Fruit fly (Drosophila melanogaster) whole organism, embryonic: ENCODE measurements around the gene Rbf.

ENCODE experiments used
- ATbp ChIP-seq: fragments of 200-800 bp; sonication (Bioruptor generic); optimal IDR thresholded peaks from 2 replicates; lab custom pipeline; 2017; ENCODE audit warnings: missing biosample characterization, mild to moderate bottlenecking, missing genetic modification characterization, missing genetic modification reagents
- Adf1 ChIP-seq: fragments of 200-800 bp; sonication (Bioruptor generic); IDR thresholded peaks from 2 replicates; pipeline ENCODE4 v1.3.6; 2022; ENCODE audit warnings: missing biosample characterization, missing genetic modification characterization
- Atf3 ChIP-seq: fragments of 200-800 bp; sonication (Bioruptor generic); optimal IDR thresholded peaks from 3 replicates; lab custom pipeline; 2016; ENCODE audit warnings: missing biosample characterization, missing genetic modification characterization
- Awh ChIP-seq: fragments of 200-800 bp; sonication (Bioruptor generic); IDR thresholded peaks from 2 replicates; pipeline ENCODE4, ENCODE4 v1.3.6; 2022; ENCODE audit warnings: missing biosample characterization, missing genetic modification characterization
- CG11247 ChIP-seq: fragments of 200-800 bp; sonication (Bioruptor generic); IDR thresholded peaks from 2 replicates; pipeline ENCODE4 v1.3.6; 2022; ENCODE audit warnings: missing biosample characterization, missing genetic modification characterization
- CG11398 ChIP-seq: fragments of 200-800 bp; sonication (Bioruptor generic); optimal IDR thresholded peaks from 2 replicates; lab custom pipeline; 2016; ENCODE audit warnings: missing biosample characterization, missing genetic modification characterization
- CG11695 ChIP-seq: fragments of 200-800 bp; sonication (Bioruptor generic); IDR thresholded peaks from 3 replicates; pipeline ENCODE4 v1.3.6; 2022; ENCODE audit warnings: missing biosample characterization, missing genetic modification characterization
- CG13424 ChIP-seq: fragments of 200-800 bp; sonication (Bioruptor generic); optimal IDR thresholded peaks from 2 replicates; lab custom pipeline; 2019; ENCODE audit warnings: missing biosample characterization, mild to moderate bottlenecking, missing genetic modification characterization, moderate library complexity
- CG17385 ChIP-seq: fragments of 200-800 bp; sonication (Bioruptor generic); optimal IDR thresholded peaks from 3 replicates; lab custom pipeline; 2018; ENCODE audit warnings: missing biosample characterization, mild to moderate bottlenecking, missing genetic modification characterization
- CG2678 ChIP-seq: fragments of 200-800 bp; sonication (Bioruptor generic); optimal IDR thresholded peaks from 3 replicates; lab custom pipeline; 2019; ENCODE audit warnings: missing biosample characterization, mild to moderate bottlenecking, missing genetic modification characterization, moderate library complexity
- CG2889 ChIP-seq: fragments of 200-800 bp; sonication (Bioruptor generic); IDR thresholded peaks from 3 replicates; pipeline ENCODE4 v1.3.6; 2022; ENCODE audit warnings: missing biosample characterization, missing genetic modification characterization
- CG3995 ChIP-seq: fragments of 200-800 bp; sonication (Bioruptor generic); optimal IDR thresholded peaks from 3 replicates; lab custom pipeline; 2016; ENCODE audit warnings: missing biosample characterization, missing genetic modification characterization
- CG4617 ChIP-seq: fragments of 200-800 bp; sonication (Bioruptor generic); optimal IDR thresholded peaks from 3 replicates; lab custom pipeline; 2016; ENCODE audit warnings: missing biosample characterization, missing genetic modification characterization, borderline replicate concordance
- CG7987 ChIP-seq: fragments of 200-800 bp; sonication (Bioruptor generic); optimal IDR thresholded peaks from 2 replicates; lab custom pipeline; 2018; ENCODE audit warnings: missing biosample characterization, mild to moderate bottlenecking, missing genetic modification characterization, moderate library complexity
- CG8089 ChIP-seq: fragments of 200-800 bp; sonication (Bioruptor generic); optimal IDR thresholded peaks from 3 replicates; lab custom pipeline; 2016; ENCODE audit warnings: missing biosample characterization, missing genetic modification characterization
- D ChIP-seq, 2 experiments: fragments of 200-800 bp in 1 of 2; fragments of >200 bp in 1 of 2; sonication (Bioruptor generic) in 1 of 2; optimal IDR thresholded peaks; 2 replicates in 1 of 2; 3 replicates in 1 of 2; lab custom pipeline; 2017; ENCODE audit warnings: mild to moderate bottlenecking in 1 of 2, missing biosample characterization in 1 of 2, missing genetic modification characterization in 1 of 2, missing genetic modification reagents in 1 of 2
- Dbx ChIP-seq: fragments of 200-800 bp; sonication (Bioruptor generic); IDR thresholded peaks from 3 replicates; pipeline ENCODE4 v1.3.6; 2022; ENCODE audit warnings: missing biosample characterization, missing genetic modification characterization
- Doc2 ChIP-seq: fragments of 200-800 bp; sonication (Bioruptor generic); IDR thresholded peaks from 2 replicates; pipeline ENCODE4 v1.3.6; 2022; ENCODE audit warnings: missing biosample characterization, missing genetic modification characterization
- Ets65A ChIP-seq: fragments of 200-800 bp; sonication (Bioruptor generic); peaks from one replicate; lab custom pipeline; 2016; ENCODE audit warnings: missing biosample characterization, missing genetic modification characterization
- Med ChIP-seq: fragments of 200-800 bp; sonication (Bioruptor generic); peaks from one replicate; lab custom pipeline; 2016; ENCODE audit warnings: missing biosample characterization, missing genetic modification characterization, mild to moderate bottlenecking, inconsistent platforms, moderate library complexity
- Meics ChIP-seq: fragments of 200-800 bp; sonication (Bioruptor generic); optimal IDR thresholded peaks from 2 replicates; lab custom pipeline; 2017; ENCODE audit warnings: missing biosample characterization, mild to moderate bottlenecking, missing genetic modification characterization
- Nf-YB ChIP-seq: fragments of 200-800 bp; sonication (Bioruptor generic); optimal IDR thresholded peaks from 3 replicates; lab custom pipeline; 2019; ENCODE audit warnings: missing biosample characterization, mild to moderate bottlenecking, missing genetic modification characterization, moderate library complexity
- Sox100B ChIP-seq: fragments of 200-800 bp; sonication (Bioruptor generic); optimal IDR thresholded peaks from 3 replicates; lab custom pipeline; 2018; ENCODE audit warnings: missing biosample characterization, mild to moderate bottlenecking, missing genetic modification characterization
- Trl ChIP-seq, 3 experiments: fragments of >200 bp in 2 of 3; fragments of 200-800 bp in 1 of 3; sonication (Bioruptor generic) in 1 of 3; optimal IDR thresholded peaks; 2 replicates in 1 of 3; 3 replicates in 2 of 3; lab custom pipeline; 2016 to 2017; ENCODE audit warnings: missing biosample characterization in 1 of 3, missing genetic modification characterization in 1 of 3
- amos ChIP-seq: fragments of 200-800 bp; sonication (Bioruptor generic); IDR thresholded peaks from 2 replicates; pipeline ENCODE4 v1.3.6; 2022; ENCODE audit warnings: missing biosample characterization, missing genetic modification characterization; ENCODE audit not compliant: partially characterized antibody
- ase ChIP-seq: fragments of 200-800 bp; sonication (Bioruptor generic); IDR thresholded peaks from 3 replicates; pipeline ENCODE4 v1.3.6; 2022; ENCODE audit warnings: missing biosample characterization, missing genetic modification characterization
- bsh ChIP-seq, 2 experiments: fragments of 200-800 bp; sonication (Bioruptor generic); optimal IDR thresholded peaks; 2 replicates each; lab custom pipeline; 2017 to 2018; ENCODE audit warnings: mild to moderate bottlenecking in 2 of 2, missing biosample characterization in 2 of 2, missing genetic modification characterization in 2 of 2, moderate library complexity in 1 of 2
- chif ChIP-seq, 2 experiments: fragments of 200-800 bp; sonication (Bioruptor generic); optimal IDR thresholded peaks; 3 replicates each; lab custom pipeline; 2016; ENCODE audit warnings: missing biosample characterization in 2 of 2, missing genetic modification characterization in 2 of 2
- ci ChIP-seq: fragments of 200-800 bp; sonication (Bioruptor generic); IDR thresholded peaks from 3 replicates; pipeline ENCODE4 v1.3.6; 2022; ENCODE audit warnings: missing biosample characterization, missing genetic modification characterization
- crol ChIP-seq: fragments of 200-800 bp; sonication (Bioruptor generic); IDR thresholded peaks from 2 replicates; pipeline ENCODE4 v1.3.6; 2022; ENCODE audit warnings: missing biosample characterization, missing genetic modification characterization
- dan ChIP-seq: fragments of 200-800 bp; sonication (Bioruptor generic); IDR thresholded peaks from 2 replicates; pipeline ENCODE4 v1.3.6; 2022; ENCODE audit warnings: missing biosample characterization, missing genetic modification characterization
- dpn ChIP-seq, 2 experiments: fragments of 200-800 bp; sonication (Bioruptor generic); optimal IDR thresholded peaks; 3 replicates each; lab custom pipeline; 2016; ENCODE audit warnings: missing biosample characterization in 2 of 2, missing genetic modification characterization in 2 of 2
- fu2 ChIP-seq: fragments of 200-800 bp; sonication (Bioruptor generic); optimal IDR thresholded peaks from 2 replicates; lab custom pipeline; 2016; ENCODE audit warnings: missing biosample characterization, missing genetic modification characterization
- gce ChIP-seq: fragments of 200-800 bp; sonication (Bioruptor generic); IDR thresholded peaks from 3 replicates; pipeline ENCODE4 v1.3.6; 2022; ENCODE audit warnings: missing biosample characterization, missing genetic modification characterization
- gcm ChIP-seq: fragments of 200-800 bp; sonication (Bioruptor generic); optimal IDR thresholded peaks from 2 replicates; lab custom pipeline; 2019; ENCODE audit warnings: missing biosample characterization, mild to moderate bottlenecking, missing genetic modification characterization, moderate library complexity
- gem ChIP-seq: fragments of 200-800 bp; sonication (Bioruptor generic); optimal IDR thresholded peaks from 2 replicates; lab custom pipeline; 2019; ENCODE audit warnings: missing biosample characterization, mild to moderate bottlenecking, missing genetic modification characterization, moderate library complexity
- gt ChIP-seq: fragments of 200-800 bp; sonication (Bioruptor generic); IDR thresholded peaks from 2 replicates; pipeline ENCODE4 v1.3.6; 2022; ENCODE audit warnings: missing biosample characterization, missing genetic modification characterization
- lab ChIP-seq: fragments of 200-800 bp; sonication (Bioruptor generic); optimal IDR thresholded peaks from 3 replicates; lab custom pipeline; 2017; ENCODE audit warnings: missing biosample characterization, missing genetic modification characterization, mild to moderate bottlenecking, moderate library complexity, missing genetic modification reagents
- luna ChIP-seq: fragments of 200-800 bp; sonication (Bioruptor generic); optimal IDR thresholded peaks from 2 replicates; lab custom pipeline; 2016; ENCODE audit warnings: missing biosample characterization, missing genetic modification characterization
- nau ChIP-seq: fragments of 200-800 bp; sonication (Bioruptor generic); optimal IDR thresholded peaks from 3 replicates; lab custom pipeline; 2017; ENCODE audit warnings: missing biosample characterization, mild to moderate bottlenecking, missing genetic modification characterization, missing genetic modification reagents
- pan ChIP-seq, 4 experiments: fragments of >200 bp in 3 of 4; fragments of 200-800 bp in 1 of 4; sonication (Bioruptor generic) in 1 of 4; optimal IDR thresholded peaks in 3 of 4; IDR thresholded peaks in 1 of 4; 2 replicates each; pipeline versions ENCODE4 v1.3.6 to Lab custom; 2017 to 2022; ENCODE audit warnings: missing biosample characterization in 2 of 4, missing genetic modification characterization in 2 of 4, mixed read lengths in 1 of 4
- phol ChIP-seq: fragments of 200-800 bp; sonication (Bioruptor generic); optimal IDR thresholded peaks from 3 replicates; lab custom pipeline; 2018; ENCODE audit warnings: missing biosample characterization, mild to moderate bottlenecking, missing genetic modification characterization, moderate library complexity
- scrt ChIP-seq: fragments of 200-800 bp; sonication (Bioruptor generic); optimal IDR thresholded peaks from 2 replicates; lab custom pipeline; 2018; ENCODE audit warnings: missing biosample characterization, mild to moderate bottlenecking, missing genetic modification characterization, moderate library complexity
- so ChIP-seq: fragments of 200-800 bp; sonication (Bioruptor generic); IDR thresholded peaks from 3 replicates; pipeline ENCODE4 v1.3.6; 2022; ENCODE audit warnings: missing biosample characterization, missing genetic modification characterization
- ssp ChIP-seq: fragments of 200-800 bp; sonication (Bioruptor generic); IDR thresholded peaks from 2 replicates; pipeline ENCODE4 v1.3.6; 2022; ENCODE audit warnings: missing biosample characterization, missing genetic modification characterization
- wdn ChIP-seq: fragments of 200-800 bp; sonication (Bioruptor generic); IDR thresholded peaks from 2 replicates; pipeline ENCODE4 v1.3.6; 2022; ENCODE audit warnings: missing biosample characterization, missing genetic modification characterization
- wek ChIP-seq: fragments of 200-800 bp; sonication (Bioruptor generic); optimal IDR thresholded peaks from 3 replicates; lab custom pipeline; 2018; ENCODE audit warnings: missing biosample characterization, mild to moderate bottlenecking, missing genetic modification characterization, moderate library complexity
- wor ChIP-seq: fragments of 200-800 bp; sonication (Bioruptor generic); IDR thresholded peaks from 2 replicates; pipeline ENCODE4 v1.3.6; 2022; ENCODE audit warnings: missing biosample characterization, missing genetic modification characterization

The Rbf gene

DNA sequence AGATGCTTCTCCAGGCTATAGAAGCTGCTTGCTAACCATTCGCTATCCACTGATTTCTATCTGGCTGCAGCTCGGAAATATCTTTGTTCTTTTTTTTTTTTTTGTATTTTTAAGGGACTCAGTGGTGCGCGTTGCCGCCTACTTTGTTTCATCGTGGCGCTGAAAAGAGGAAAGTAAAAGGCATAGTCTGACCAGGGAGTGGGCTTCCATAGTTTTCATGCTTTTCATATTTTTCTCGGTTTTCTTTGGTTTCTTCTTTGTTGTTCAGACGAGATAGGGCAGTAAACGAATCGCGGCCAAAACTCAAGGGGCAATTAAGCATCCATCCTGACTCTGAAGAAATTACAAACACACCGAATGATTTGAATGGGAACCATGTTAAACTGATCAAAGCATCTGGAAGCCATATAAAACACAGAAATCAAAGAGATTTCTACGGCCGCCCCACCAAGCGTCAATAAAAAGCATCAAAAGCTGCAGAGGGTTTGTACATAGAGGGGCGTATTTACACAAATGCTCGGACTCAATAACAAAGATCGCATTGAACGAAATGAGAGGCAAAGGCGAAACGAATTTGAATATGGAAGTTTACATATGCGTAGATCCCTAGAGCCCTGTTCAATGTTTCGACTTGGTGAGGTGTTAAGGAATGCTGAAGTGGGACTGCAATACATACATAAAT lies 28.8 kb downstream of the Rbf start:
- TF ChIP-seq dan = no peak
- no peak for TF ChIP-seq CG4617 (GFP tag; lab: Kevin White, UChicago)
- no peak for TF ChIP-seq CG13424 (tag; lab: Kevin White, UChicago)
- TF ChIP-seq CG7987 (GFP tag; lab: Kevin White, UChicago) = peak; percentile 21
- TF ChIP-seq ATbp (GFP tag; lab: Kevin White, UChicago) = peak; percentile 55
- no peak for TF ChIP-seq Nf-YB (GFP tag; lab: Kevin White, UChicago)
- no peak for TF ChIP-seq CG2889 (GFP tag; lab: Robert Waterston, UW)
- TF ChIP-seq so (GFP tag; lab: Robert Waterston, UW) = 0 out of 3 replicates have a peak, but pooled peaks have one; percentile 18
- TF ChIP-seq chif (GFP tag; optimal IDR thresholded peaks at IDR 0.05; lab: Kevin White, UChicago) = peak in 1 of 2 experiments; percentile 17
- peak; percentile 81 for TF ChIP-seq Med (GFP tag; lab: Kevin White, UChicago)
- TF ChIP-seq Adf1 (GFP tag; lab: Robert Waterston, UW) = no peak
- no peak for TF ChIP-seq phol (tag; lab: Kevin White, UChicago)
- TF ChIP-seq dpn (GFP tag; optimal IDR thresholded peaks at IDR 0.05; lab: Kevin White, UChicago) = no peak
- TF ChIP-seq CG11695 = no peak
- TF ChIP-seq wdn = no peak
- TF ChIP-seq Ets65A (GFP tag; lab: Kevin White, UChicago) = no peak
- TF ChIP-seq pan (optimal IDR thresholded peaks at IDR 0.05; lab: Kevin White, UChicago) = no peak
- TF ChIP-seq pan (GFP tag; optimal IDR thresholded peaks at IDR 0.05 in 1 of 2, IDR thresholded peaks at IDR 0.05 in 1 of 2) = peak in 1 of 2 experiments; percentile 5
- peak; percentile 13 for TF ChIP-seq Meics (GFP tag; lab: Kevin White, UChicago)
- TF ChIP-seq Awh (GFP tag; lab: Robert Waterston, UW) = peak; percentile 53; the same call in 1 of the 2 replicates
- peak; percentile 40 for TF ChIP-seq Sox100B (GFP tag; lab: Kevin White, UChicago)
- TF ChIP-seq gem (tag; lab: Kevin White, UChicago) = peak; percentile 21
- TF ChIP-seq CG3995 (GFP tag; lab: Kevin White, UChicago) = no peak
- TF ChIP-seq CG11398 (GFP tag; lab: Kevin White, UChicago) = peak; percentile 8
- no peak for TF ChIP-seq ase (GFP tag; lab: Robert Waterston, UW)
- TF ChIP-seq D (optimal IDR thresholded peaks at IDR 0.05; lab: Kevin White, UChicago) = no peak
- no peak for TF ChIP-seq D (GFP tag; optimal IDR thresholded peaks at IDR 0.05; lab: Kevin White, UChicago)
- TF ChIP-seq lab (GFP tag; lab: Kevin White, UChicago) = peak; percentile 41
- TF ChIP-seq ssp (GFP tag; lab: Robert Waterston, UW) = no peak
- no peak for TF ChIP-seq wor (GFP tag; lab: Robert Waterston, UW)
- no peak for TF ChIP-seq luna (GFP tag; lab: Kevin White, UChicago)
- no peak for TF ChIP-seq Doc2 (GFP tag; lab: Robert Waterston, UW)
- peak; percentile 25 for TF ChIP-seq nau
- TF ChIP-seq Trl (optimal IDR thresholded peaks at IDR 0.05; lab: Kevin White, UChicago) = no peak
- no peak for TF ChIP-seq Trl (GFP tag; optimal IDR thresholded peaks at IDR 0.05; lab: Kevin White, UChicago)
- no peak for TF ChIP-seq scrt (GFP tag; lab: Kevin White, UChicago)
- TF ChIP-seq fu2 (GFP tag; lab: Kevin White, UChicago) = no peak
- no peak for TF ChIP-seq gcm (GFP tag; lab: Kevin White, UChicago)
- TF ChIP-seq gce (GFP tag; lab: Robert Waterston, UW) = no peak
- peak; percentile 10 for TF ChIP-seq CG8089 (GFP tag; lab: Kevin White, UChicago)
- TF ChIP-seq bsh (GFP tag; optimal IDR thresholded peaks at IDR 0.05; lab: Kevin White, UChicago) = peak in 1 of 2 experiments; percentile 27
- no peak for TF ChIP-seq gt
- TF ChIP-seq CG17385 (GFP tag; lab: Kevin White, UChicago) = no peak
- no peak for TF ChIP-seq amos
- 0 out of 3 replicates have a peak, but pooled peaks have one; percentile 46 for TF ChIP-seq Dbx (GFP tag; lab: Robert Waterston, UW)
- TF ChIP-seq Atf3 = no peak
- TF ChIP-seq ci (GFP tag; lab: Robert Waterston, UW) = 0 out of 3 replicates have a peak, but pooled peaks have one; percentile 35
- TF ChIP-seq CG11247 (GFP tag; lab: Robert Waterston, UW) = no peak
- TF ChIP-seq CG2678 (tag; lab: Kevin White, UChicago) = peak; percentile 40
- peak; percentile 7 for TF ChIP-seq wek
- TF ChIP-seq crol (GFP tag; lab: Robert Waterston, UW) = no peak
